Worm (Caenorhabditis elegans) whole organism, young adult: ENCODE measurements around the gene ZK218.11.

Experiments used
- F39B2.1 ChIP-seq: fragments of 200-800 bp; sonication (Bioruptor generic); IDR thresholded peaks from 2 replicates; pipeline ENCODE4 v1.3.6; 2022; ENCODE audit warnings: missing genetic modification reagents, missing genetic modification characterization, missing compliant biosample characterization
- F57C9.4 ChIP-seq: sonication (generic microtip); optimal IDR thresholded peaks from 2 replicates; lab custom pipeline; 2017; ENCODE audit warnings: mild to moderate bottlenecking, missing genetic modification characterization, missing compliant biosample characterization
- Y79H2A.3 ChIP-seq: fragments of 200-800 bp; sonication (Bioruptor generic); conservative IDR thresholded peaks from 2 replicates; pipeline ENCODE4 v1.3.6; 2022; ENCODE audit warnings: missing genetic modification reagents, missing genetic modification characterization, missing compliant biosample characterization
- ama-1 ChIP-seq, 3 experiments: fragments of 150-350 bp in 1 of 3; sonication (generic microtip) in 2 of 3; optimal IDR thresholded peaks; 2 replicates each; lab custom pipeline; 2014 to 2018; ENCODE audit warnings: missing biosample characterization in 2 of 3, missing genetic modification characterization in 2 of 3, missing genetic modification reagents in 2 of 3
- athp-1 ChIP-seq: sonication (generic microtip); optimal IDR thresholded peaks from 2 replicates; lab custom pipeline; 2017; ENCODE audit warnings: mild to moderate bottlenecking, missing genetic modification characterization, missing compliant biosample characterization
- gei-17 ChIP-seq: fragments of 200-800 bp; sonication (Bioruptor generic); optimal IDR thresholded peaks from 2 replicates; lab custom pipeline; 2018; ENCODE audit warnings: mild to moderate bottlenecking, missing genetic modification characterization, missing compliant biosample characterization
- nfyb-1 ChIP-seq: fragments of 200-800 bp; sonication (Bioruptor generic); IDR thresholded peaks from 2 replicates; pipeline ENCODE4 v1.3.6; 2022; ENCODE audit warnings: missing genetic modification reagents, missing genetic modification characterization, missing compliant biosample characterization
- pha-4 ChIP-seq: fragments of 150-350 bp; sonication (generic microtip); optimal IDR thresholded peaks from 2 replicates; lab custom pipeline; 2014; ENCODE audit warnings: missing biosample characterization, missing genetic modification reagents, missing genetic modification characterization
- snpc-4 ChIP-seq, 5 experiments: fragments of 150-350 bp in 1 of 5; sonication (generic microtip) in 4 of 5; optimal IDR thresholded peaks; 2 replicates each; lab custom pipeline; 2014 to 2018; ENCODE audit warnings: missing genetic modification characterization in 5 of 5, missing biosample characterization in 3 of 5, antibody characterized with exemption in 2 of 5, mild to moderate bottlenecking in 2 of 5, missing compliant biosample characterization in 2 of 5, missing genotype in 2 of 5, moderate library complexity in 2 of 5, missing genetic modification reagents in 1 of 5
- tbx-9 ChIP-seq: sonication (generic microtip); optimal IDR thresholded peaks from 2 replicates; lab custom pipeline; 2016; ENCODE audit warnings: borderline replicate concordance, missing genetic modification characterization, inconsistent platforms, missing compliant biosample characterization
- zfh-2 ChIP-seq: fragments of 200-800 bp; sonication (Bioruptor generic); conservative IDR thresholded peaks from 2 replicates; pipeline ENCODE4 v1.3.6; 2022; ENCODE audit warnings: missing genetic modification reagents, missing genetic modification characterization, missing compliant biosample characterization
- zim-3 ChIP-seq: sonication (generic microtip); optimal IDR thresholded peaks from 2 replicates; lab custom pipeline; 2017; ENCODE audit warnings: mild to moderate bottlenecking, missing genetic modification characterization, moderate library complexity, missing compliant biosample characterization

- no peak for TF ChIP-seq zim-3 (tag; lab: Kevin White, UChicago)
- TF ChIP-seq ama-1 (optimal IDR thresholded peaks at IDR 0.05; lab: Kevin White, UChicago), result no peak
- TF ChIP-seq ama-1 (GFP tag; optimal IDR thresholded peaks at IDR 0.05; lab: Kevin White, UChicago), result no peak
- no peak for TF ChIP-seq snpc-4 (GFP tag; optimal IDR thresholded peaks at IDR 0.05; lab: Kevin White, UChicago)
- no peak for TF ChIP-seq snpc-4 (tag; optimal IDR thresholded peaks at IDR 0.05; lab: Kevin White, UChicago)
- TF ChIP-seq pha-4 (tag; lab: Kevin White, UChicago), result no peak
- no peak for TF ChIP-seq tbx-9 (tag; lab: Kevin White, UChicago)
- TF ChIP-seq F39B2.1 (GFP tag; lab: Robert Waterston, UW), result no peak
- TF ChIP-seq athp-1 (tag; lab: Kevin White, UChicago), result no peak
- no peak for TF ChIP-seq nfyb-1
- TF ChIP-seq zfh-2 (GFP tag; lab: Robert Waterston, UW), result no peak
- no peak for TF ChIP-seq F57C9.4 (tag; lab: Kevin White, UChicago)
- no peak for TF ChIP-seq Y79H2A.3 (GFP tag; lab: Robert Waterston, UW)
- TF ChIP-seq gei-17 (GFP tag; lab: Kevin White, UChicago), result no peak
These were observed 28.4 kb downstream of the ZK218.11 start, which contains the start of gene srw-20 for ce11 chrV:17079795-17080194.
